Worm (Caenorhabditis elegans) whole organism, L4 larva: ENCODE results near the gene Y75B7AL.2.

Experiments
- D1046.2 ChIP-seq: fragments of 200-800 bp; sonication (Bioruptor generic); IDR thresholded peaks from 2 replicates; pipeline ENCODE4 v1.3.6; 2022; ENCODE audit warnings: missing genetic modification characterization, missing compliant biosample characterization
- F10B5.3 ChIP-seq: sonication (generic microtip); optimal IDR thresholded peaks from 2 replicates; lab custom pipeline; 2016; ENCODE audit warnings: mild to moderate bottlenecking, missing genetic modification characterization, missing compliant biosample characterization
- F49E8.2 ChIP-seq: sonication (generic microtip); optimal IDR thresholded peaks from 2 replicates; lab custom pipeline; 2016; ENCODE audit warnings: missing compliant biosample characterization, mild to moderate bottlenecking, missing genetic modification characterization, borderline replicate concordance
- T20F7.1 ChIP-seq: fragments of 200-800 bp; sonication (Bioruptor generic); optimal IDR thresholded peaks from 2 replicates; lab custom pipeline; 2018; ENCODE audit warnings: mild to moderate bottlenecking, missing genetic modification characterization, missing compliant biosample characterization
- Y105C5A.15 ChIP-seq: fragments of 200-800 bp; sonication (Bioruptor generic); IDR thresholded peaks from 2 replicates; pipeline ENCODE4 v1.3.6; 2022; ENCODE audit warnings: missing genetic modification characterization, missing compliant biosample characterization
- Y5F2A.4 ChIP-seq: fragments of 200-800 bp; sonication (Bioruptor generic); optimal IDR thresholded peaks from 2 replicates; lab custom pipeline; 2018; ENCODE audit warnings: mild to moderate bottlenecking, missing genetic modification characterization, missing compliant biosample characterization
- Y75B8A.6 ChIP-seq: fragments of 200-800 bp; sonication (Bioruptor generic); IDR thresholded peaks from 2 replicates; pipeline ENCODE4 v1.3.6; 2022; ENCODE audit warnings: missing genetic modification reagents, missing genetic modification characterization, missing compliant biosample characterization
- ZK337.2 ChIP-seq: fragments of 200-800 bp; sonication (Bioruptor generic); IDR thresholded peaks from 2 replicates; pipeline ENCODE4 v1.3.6; 2022; ENCODE audit warnings: missing genetic modification reagents, missing genetic modification characterization, missing compliant biosample characterization
- ama-1 ChIP-seq: fragments of 150-350 bp; optimal IDR thresholded peaks from 2 replicates; lab custom pipeline; 2014; ENCODE audit warnings: inconsistent platforms, mixed read lengths
- ceh-20 ChIP-seq: fragments of 200-800 bp; sonication (Bioruptor generic); IDR thresholded peaks from 2 replicates; pipeline ENCODE4 v1.3.6; 2022; ENCODE audit warnings: missing genetic modification reagents, missing genetic modification characterization, missing compliant biosample characterization
- ceh-28 ChIP-seq: fragments of 150-350 bp; optimal IDR thresholded peaks from 2 replicates; lab custom pipeline; 2014; ENCODE audit warnings: missing biosample characterization, missing genetic modification reagents, missing genetic modification characterization
- ceh-32 ChIP-seq: sonication (generic microtip); optimal IDR thresholded peaks from 2 replicates; lab custom pipeline; 2016; ENCODE audit warnings: mild to moderate bottlenecking, missing genetic modification characterization, missing compliant biosample characterization; ENCODE audit not compliant: poor library complexity
- ceh-82 ChIP-seq: sonication (generic microtip); optimal IDR thresholded peaks from 2 replicates; lab custom pipeline; 2017; ENCODE audit warnings: missing biosample characterization, missing genetic modification characterization
- ces-1 ChIP-seq: fragments of 150-350 bp; sonication (generic microtip); optimal IDR thresholded peaks from 4 replicates; lab custom pipeline; 2014; ENCODE audit warnings: missing biosample characterization, missing genetic modification reagents, missing genetic modification characterization
- dmd-6 ChIP-seq: fragments of 200-800 bp; sonication (Bioruptor generic); IDR thresholded peaks from 2 replicates; pipeline ENCODE4 v1.3.6; 2022; ENCODE audit warnings: missing genetic modification reagents, missing genetic modification characterization, missing compliant biosample characterization
- duxl-1 ChIP-seq: sonication (generic microtip); optimal IDR thresholded peaks from 2 replicates; lab custom pipeline; 2016; ENCODE audit warnings: mild to moderate bottlenecking, missing genetic modification characterization, moderate library complexity, missing compliant biosample characterization; ENCODE audit not compliant: poor library complexity
- egl-27 ChIP-seq: sonication (generic microtip); optimal IDR thresholded peaks from 3 replicates; lab custom pipeline; 2017; ENCODE audit warnings: missing biosample characterization, missing genetic modification reagents, missing genetic modification characterization
- fkh-10 ChIP-seq: fragments of 150-350 bp; optimal IDR thresholded peaks from 2 replicates; lab custom pipeline; 2014; ENCODE audit warnings: missing biosample characterization, missing genetic modification reagents, missing genetic modification characterization
- hif-1 ChIP-seq, 2 experiments: sonication (generic microtip); optimal IDR thresholded peaks; 2 replicates each; lab custom pipeline; 2016 to 2017; ENCODE audit warnings: missing compliant biosample characterization in 2 of 2, missing genetic modification characterization in 2 of 2, missing genetic modification reagents in 2 of 2, missing genotype in 2 of 2, mild to moderate bottlenecking in 1 of 2
- hlh-30 ChIP-seq: sonication (generic microtip); optimal IDR thresholded peaks from 2 replicates; lab custom pipeline; 2017; ENCODE audit warnings: antibody characterized with exemption, mild to moderate bottlenecking, missing genetic modification characterization, missing compliant biosample characterization; ENCODE audit not compliant: insufficient read depth
- jun-1 ChIP-seq: fragments of 150-350 bp; optimal IDR thresholded peaks from 2 replicates; lab custom pipeline; 2014; ENCODE audit warnings: missing biosample characterization, missing genetic modification reagents, missing genetic modification characterization
- lin-29 ChIP-seq: fragments of 200-800 bp; sonication (Bioruptor generic); IDR thresholded peaks from 2 replicates; pipeline ENCODE4 v1.3.6; 2022; ENCODE audit warnings: missing genetic modification reagents, missing genetic modification characterization, missing compliant biosample characterization
- lin-38 ChIP-seq: fragments of 200-800 bp; sonication (Bioruptor generic); IDR thresholded peaks from 2 replicates; pipeline ENCODE4 v1.3.6; 2022; ENCODE audit warnings: missing genetic modification reagents, missing genetic modification characterization, missing compliant biosample characterization
- lsy-2 ChIP-seq, 2 experiments: fragments of 150-350 bp in 1 of 2; sonication (generic microtip) in 1 of 2; optimal IDR thresholded peaks; 2 replicates each; lab custom pipeline; 2014 to 2017; ENCODE audit warnings: missing biosample characterization in 2 of 2, missing genetic modification characterization in 2 of 2
- mdl-1 ChIP-seq, 2 experiments: fragments of 150-350 bp in 1 of 2; sonication (generic microtip) in 1 of 2; optimal IDR thresholded peaks; 2 replicates each; lab custom pipeline; 2014 to 2017; ENCODE audit warnings: missing biosample characterization in 2 of 2, missing genetic modification characterization in 2 of 2
- mep-1 ChIP-seq: fragments of 150-350 bp; sonication (generic microtip); optimal IDR thresholded peaks from 3 replicates; lab custom pipeline; 2014; ENCODE audit warnings: missing biosample characterization, missing genetic modification characterization
- mes-2 ChIP-seq: sonication (generic microtip); optimal IDR thresholded peaks from 2 replicates; lab custom pipeline; 2016; ENCODE audit warnings: missing genotype, mild to moderate bottlenecking, missing genetic modification characterization, missing compliant biosample characterization; ENCODE audit not compliant: poor library complexity, severe bottlenecking
- mxl-3 ChIP-seq: fragments of 200-800 bp; sonication (Bioruptor generic); optimal IDR thresholded peaks from 2 replicates; lab custom pipeline; 2018; ENCODE audit warnings: mild to moderate bottlenecking, missing genetic modification characterization, missing compliant biosample characterization
- nhr-11 ChIP-seq: fragments of 150-350 bp; optimal IDR thresholded peaks from 2 replicates; lab custom pipeline; 2014; ENCODE audit warnings: missing biosample characterization, missing genetic modification characterization
- nhr-237 ChIP-seq: sonication (generic microtip); optimal IDR thresholded peaks from 2 replicates; lab custom pipeline; 2017; ENCODE audit warnings: missing biosample characterization, missing genetic modification characterization
- nhr-42 ChIP-seq: fragments of 200-800 bp; sonication (Bioruptor generic); IDR thresholded peaks from 2 replicates; pipeline ENCODE4 v1.3.6; 2022; ENCODE audit warnings: missing genetic modification characterization, missing compliant biosample characterization
- nhr-76 ChIP-seq: fragments of 150-350 bp; optimal IDR thresholded peaks from 2 replicates; lab custom pipeline; 2014; ENCODE audit warnings: missing biosample characterization, missing genetic modification characterization
- pha-4 ChIP-seq, 2 experiments: fragments of 150-350 bp in 1 of 2; fragments of 200-800 bp in 1 of 2; sonication (Bioruptor generic) in 1 of 2; IDR thresholded peaks in 1 of 2; optimal IDR thresholded peaks in 1 of 2; 2 replicates each; pipeline versions ENCODE4 v1.3.6 to Lab custom; 2014 to 2022; ENCODE audit warnings: missing genetic modification characterization in 2 of 2, missing genetic modification reagents in 2 of 2, missing biosample characterization in 1 of 2, missing compliant biosample characterization in 1 of 2
- php-3 ChIP-seq: fragments of 200-800 bp; sonication (Bioruptor generic); IDR thresholded peaks from 2 replicates; pipeline ENCODE4 v1.3.6; 2022; ENCODE audit warnings: missing genetic modification reagents, missing genetic modification characterization, missing compliant biosample characterization
- saeg-2 ChIP-seq: fragments of 200-800 bp; sonication (Bioruptor generic); IDR thresholded peaks from 2 replicates; pipeline ENCODE4 v1.3.6; 2022; ENCODE audit warnings: missing genetic modification reagents, missing genetic modification characterization, missing compliant biosample characterization
- set-16 ChIP-seq: fragments of 200-800 bp; sonication (Bioruptor generic); IDR thresholded peaks from 2 replicates; pipeline ENCODE4 v1.3.6; 2022; ENCODE audit warnings: missing genetic modification reagents, missing genetic modification characterization, missing compliant biosample characterization
- snpc-1.2 ChIP-seq: fragments of 200-800 bp; sonication (Bioruptor generic); IDR thresholded peaks from 2 replicates; pipeline ENCODE4 v1.3.6; 2022; ENCODE audit warnings: missing genetic modification reagents, missing genetic modification characterization, missing compliant biosample characterization
- unc-130 ChIP-seq: sonication (generic microtip); optimal IDR thresholded peaks from 2 replicates; lab custom pipeline; 2016; ENCODE audit warnings: missing genetic modification reagents, missing genetic modification characterization, missing compliant biosample characterization
- unc-39 ChIP-seq: sonication (generic microtip); optimal IDR thresholded peaks from 2 replicates; lab custom pipeline; 2017; ENCODE audit warnings: missing biosample characterization, missing genetic modification characterization
- unc-62 ChIP-seq, 3 experiments: fragments of 150-350 bp in 1 of 3; sonication (generic microtip); optimal IDR thresholded peaks in 2 of 3; peaks in 1 of 3; 1 replicate in 1 of 3; 2 replicates in 2 of 3; lab custom pipeline; 2014 to 2017; ENCODE audit warnings: missing biosample characterization in 3 of 3, missing genetic modification characterization in 3 of 3, missing genetic modification reagents in 3 of 3, missing genotype in 1 of 3
- vab-7 ChIP-seq: fragments of 200-800 bp; sonication (Bioruptor generic); IDR thresholded peaks from 2 replicates; pipeline ENCODE4 v1.3.6; 2022; ENCODE audit warnings: missing genetic modification reagents, missing genetic modification characterization, missing compliant biosample characterization
- zag-1 ChIP-seq: fragments of 150-350 bp; optimal IDR thresholded peaks from 2 replicates; lab custom pipeline; 2014; ENCODE audit warnings: missing biosample characterization, missing genetic modification characterization
- ztf-7 ChIP-seq: fragments of 150-350 bp; optimal IDR thresholded peaks from 2 replicates; lab custom pipeline; 2014; ENCODE audit warnings: missing biosample characterization, missing genetic modification characterization

Gene Y75B7AL.2

DNA sequence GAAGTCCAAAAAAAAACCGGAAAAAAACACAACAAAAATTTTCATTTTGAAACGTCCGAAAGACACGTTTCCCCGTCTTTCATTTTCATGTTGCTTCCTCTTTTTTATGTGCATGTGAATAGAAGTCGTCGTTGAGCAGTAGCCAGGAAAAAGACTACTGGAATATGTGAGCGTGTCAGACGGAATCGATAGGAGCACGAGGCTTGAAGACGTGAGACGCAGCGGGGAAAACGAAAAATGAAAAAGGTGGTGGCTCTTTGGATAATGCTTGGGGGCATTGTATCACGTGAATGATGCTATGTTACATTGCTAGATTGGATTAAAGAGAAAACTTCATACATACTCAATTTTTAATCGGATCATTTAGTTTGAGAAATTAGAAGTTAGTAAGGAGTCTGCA lies 8.1 kb upstream of the Y75B7AL.2 start (continued):
- TF ChIP-seq ceh-32 (tag; lab: Kevin White, UChicago) = no peak
- TF ChIP-seq mdl-1 (tag; optimal IDR thresholded peaks at IDR 0.05; lab: Kevin White, UChicago) = peak in 1 of 2 experiments; percentile 66
- no peak for TF ChIP-seq lin-38 (GFP tag; lab: Robert Waterston, UW)
- TF ChIP-seq egl-27 (tag; lab: Kevin White, UChicago) = no peak
- TF ChIP-seq set-16 = no peak
- TF ChIP-seq dmd-6 (GFP tag; lab: Robert Waterston, UW) = peak; percentile 7; the same call in 1 of the 2 replicates
- no peak for TF ChIP-seq ama-1 (lab: Kevin White, UChicago)
- TF ChIP-seq php-3 (GFP tag; lab: Robert Waterston, UW) = no peak
- peak in 1 of 2 experiments; percentile 36 for TF ChIP-seq unc-62 (GFP tag; optimal IDR thresholded peaks at IDR 0.05 in 1 of 2; lab: Kevin White, UChicago)
- no peak for TF ChIP-seq unc-62 (tag; optimal IDR thresholded peaks at IDR 0.05; lab: Kevin White, UChicago)
- peak in 1 of 2 experiments; percentile 56 for TF ChIP-seq lsy-2 (tag; optimal IDR thresholded peaks at IDR 0.05; lab: Kevin White, UChicago)
- no peak for TF ChIP-seq saeg-2 (GFP tag; lab: Robert Waterston, UW)
- TF ChIP-seq jun-1 = no peak
- TF ChIP-seq mxl-3 (GFP tag; lab: Kevin White, UChicago) = no peak
- TF ChIP-seq vab-7 = no peak
- TF ChIP-seq ceh-82 (tag; lab: Kevin White, UChicago) = no peak
- TF ChIP-seq mep-1 (tag; lab: Kevin White, UChicago) = peak; percentile 3
- TF ChIP-seq nhr-42 (GFP tag; lab: Robert Waterston, UW) = no peak
- TF ChIP-seq hlh-30 (tag; lab: Kevin White, UChicago) = peak; percentile 85
- TF ChIP-seq ztf-7 (tag; lab: Kevin White, UChicago) = no peak
- TF ChIP-seq unc-130 (GFP tag; lab: Kevin White, UChicago) = no peak
- no peak for TF ChIP-seq D1046.2 (GFP tag; lab: Robert Waterston, UW)
- peak in 1 of 2 experiments; percentile 47 for TF ChIP-seq hif-1 (tag; optimal IDR thresholded peaks at IDR 0.05; lab: Kevin White, UChicago)
- TF ChIP-seq ceh-28 (tag; lab: Kevin White, UChicago) = no peak
- no peak for TF ChIP-seq F10B5.3 (tag; lab: Kevin White, UChicago)
- TF ChIP-seq nhr-76 (tag; lab: Kevin White, UChicago) = no peak
- no peak for TF ChIP-seq ces-1 (GFP tag; lab: Kevin White, UChicago)
- TF ChIP-seq mes-2 (tag; lab: Kevin White, UChicago) = no peak
- TF ChIP-seq fkh-10 (GFP tag; lab: Kevin White, UChicago) = peak; percentile 49
- no peak for TF ChIP-seq T20F7.1 (GFP tag; lab: Kevin White, UChicago)
- no peak for TF ChIP-seq pha-4 (GFP tag; IDR thresholded peaks at IDR 0.05; lab: Robert Waterston, UW)
- TF ChIP-seq pha-4 (tag; optimal IDR thresholded peaks at IDR 0.05; lab: Kevin White, UChicago) = no peak
- no peak for TF ChIP-seq zag-1 (tag; lab: Kevin White, UChicago)
- TF ChIP-seq unc-39 (tag; lab: Kevin White, UChicago) = no peak
- no peak for TF ChIP-seq duxl-1 (tag; lab: Kevin White, UChicago)
- TF ChIP-seq nhr-237 (tag; lab: Kevin White, UChicago) = no peak

ce11 chrV:1364346-1364745 lies 6.4 kb upstream of the Y75B7AL.2 start:
- TF ChIP-seq ceh-20 (GFP tag; lab: Robert Waterston, UW) (0 out of 2 replicates have a peak, but pooled peaks have one; percentile 23), hlh-30 (tag; lab: Kevin White, UChicago) (peak; percentile 25), fkh-10 (GFP tag; lab: Kevin White, UChicago) (peak; percentile 21), nhr-76 (tag; lab: Kevin White, UChicago) (no peak), lsy-2 (tag; optimal IDR thresholded peaks at IDR 0.05; lab: Kevin White, UChicago) (peak in 1 of 2 experiments; percentile 22)

DNA sequence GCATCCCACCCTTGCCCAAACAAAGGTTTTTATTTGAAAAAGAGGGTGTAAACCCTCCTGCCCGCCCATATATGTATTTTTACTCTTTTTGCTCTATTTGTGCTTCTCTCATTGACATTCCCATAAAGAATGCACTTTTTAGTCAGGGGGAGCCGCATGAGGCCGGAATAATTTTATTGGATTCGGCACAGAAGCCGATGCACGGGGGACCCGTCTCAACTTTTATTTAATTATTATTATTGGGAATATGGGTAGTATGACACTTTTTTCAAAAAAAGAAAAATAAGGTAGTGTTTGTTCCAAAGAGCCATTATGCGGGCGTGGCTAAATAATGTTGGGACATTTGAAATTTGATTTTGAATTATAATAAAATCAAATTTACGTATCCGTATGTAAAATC lies 4.1 kb upstream of the Y75B7AL.2 start:
- TF ChIP-seq nhr-11 (no peak), lin-29 (no peak), snpc-1.2 (GFP tag; lab: Robert Waterston, UW) (no peak), Y105C5A.15 (GFP tag; lab: Robert Waterston, UW) (no peak), F49E8.2 (tag; lab: Kevin White, UChicago) (no peak), nhr-42 (GFP tag; lab: Robert Waterston, UW) (no peak), ceh-28 (tag; lab: Kevin White, UChicago) (no peak), lin-38 (GFP tag; lab: Robert Waterston, UW) (no peak), Y5F2A.4 (GFP tag; lab: Kevin White, UChicago) (no peak), Y75B8A.6 (no peak), egl-27 (tag; lab: Kevin White, UChicago) (no peak), vab-7 (no peak), nhr-237 (tag; lab: Kevin White, UChicago) (no peak), hif-1 (tag; optimal IDR thresholded peaks at IDR 0.05; lab: Kevin White, UChicago) (no peak), ZK337.2 (GFP tag; lab: Robert Waterston, UW) (no peak)
